Fruit fly (Drosophila melanogaster): ENCODE data around the gene CG15198.

DNA sequence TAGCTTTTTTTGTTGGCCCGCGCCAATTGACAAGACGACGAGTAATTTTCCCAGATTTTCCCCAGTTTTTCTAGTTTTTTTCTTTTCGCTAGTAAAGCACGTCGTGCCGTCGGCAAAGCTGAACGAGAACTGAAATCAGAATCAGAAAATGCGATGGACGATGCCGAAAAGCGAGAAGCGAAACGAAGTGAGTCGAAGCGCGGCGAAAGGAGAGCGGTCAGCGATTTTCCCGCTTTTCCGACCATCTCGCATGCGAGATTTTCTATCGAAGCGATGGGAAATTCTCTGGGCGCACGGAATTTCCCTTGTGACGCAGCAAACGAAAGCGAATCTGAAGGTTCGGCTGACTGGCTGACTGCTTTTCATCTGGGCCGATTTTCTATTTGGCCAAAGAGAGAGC, 45.5 kb downstream of the CG15198 start:
- TF ChIP-seq Myc (optimal IDR thresholded peaks at IDR 0.05) (no peak), psq (optimal IDR thresholded peaks at IDR 0.05) (no peak)
